Worm (Caenorhabditis elegans) whole organism, L4/young adult: ENCODE measurements around the gene K01B6.3.

Experiments
- dao-5 ChIP-seq: sonication (generic microtip); optimal IDR thresholded peaks from 2 replicates; lab custom pipeline; 2016; ENCODE audit warnings: missing genotype, missing genetic modification characterization, moderate library complexity, missing compliant biosample characterization
- him-1 ChIP-seq: sonication (generic microtip); optimal IDR thresholded peaks from 2 replicates; lab custom pipeline; 2016; ENCODE audit warnings: missing genotype, missing genetic modification reagents, missing genetic modification characterization, missing compliant biosample characterization

ce11 chrIII:9346722-9347121 is 46.7 kb downstream of the K01B6.3 start:
- TF ChIP-seq him-1 (tag; lab: Kevin White, UChicago) (no peak), dao-5 (tag; lab: Kevin White, UChicago) (no peak)
